Fruit fly (Drosophila melanogaster) whole organism, embryonic: ENCODE results near the gene GNBP1.
A peak's percentile ranks its signal among the peaks of the same experiment; 100 is the strongest.

Experiments used
- Atf3 ChIP-seq: fragments of 200-800 bp; sonication (Bioruptor generic); optimal IDR thresholded peaks from 3 replicates; lab custom pipeline; 2016; ENCODE audit warnings: missing biosample characterization, missing genetic modification characterization
- BtbVII ChIP-seq: fragments of 200-800 bp; sonication (Bioruptor generic); optimal IDR thresholded peaks from 3 replicates; lab custom pipeline; 2017; ENCODE audit warnings: missing biosample characterization, mild to moderate bottlenecking, missing genetic modification characterization
- CG10147 ChIP-seq: fragments of 200-800 bp; sonication (Bioruptor generic); optimal IDR thresholded peaks from 2 replicates; lab custom pipeline; 2019; ENCODE audit warnings: missing biosample characterization, mild to moderate bottlenecking, missing genetic modification characterization, moderate library complexity
- CG11093 ChIP-seq: fragments of 200-800 bp; sonication (Bioruptor generic); IDR thresholded peaks from 3 replicates; pipeline ENCODE4 v1.3.6; 2022; ENCODE audit warnings: missing biosample characterization, missing genetic modification characterization
- CG11398 ChIP-seq: fragments of 200-800 bp; sonication (Bioruptor generic); optimal IDR thresholded peaks from 2 replicates; lab custom pipeline; 2016; ENCODE audit warnings: missing biosample characterization, missing genetic modification characterization
- CG12299 ChIP-seq: fragments of 200-800 bp; sonication (Bioruptor generic); optimal IDR thresholded peaks from 2 replicates; lab custom pipeline; 2018; ENCODE audit warnings: missing biosample characterization, mild to moderate bottlenecking, missing genetic modification characterization
- CG12391 ChIP-seq: fragments of 200-800 bp; sonication (Bioruptor generic); optimal IDR thresholded peaks from 3 replicates; lab custom pipeline; 2018; ENCODE audit warnings: missing biosample characterization, mild to moderate bottlenecking, missing genetic modification characterization, moderate library complexity
- CG1792 ChIP-seq: fragments of 200-800 bp; sonication (Bioruptor generic); optimal IDR thresholded peaks from 2 replicates; lab custom pipeline; 2016; ENCODE audit warnings: missing biosample characterization, missing genetic modification characterization
- CG2120 ChIP-seq: fragments of 200-800 bp; sonication (Bioruptor generic); optimal IDR thresholded peaks from 3 replicates; lab custom pipeline; 2016; ENCODE audit warnings: missing biosample characterization, missing genetic modification characterization
- CG2129 ChIP-seq: fragments of 200-800 bp; sonication (Bioruptor generic); IDR thresholded peaks from 2 replicates; pipeline ENCODE4 v1.3.6; 2022; ENCODE audit warnings: missing biosample characterization, missing genetic modification characterization; ENCODE audit not compliant: partially characterized antibody
- CG30020 ChIP-seq: fragments of 200-800 bp; optimal IDR thresholded peaks from 2 replicates; lab custom pipeline; 2019; ENCODE audit warnings: missing biosample characterization, mild to moderate bottlenecking, missing genetic modification characterization, moderate library complexity
- CG30431 ChIP-seq: fragments of 200-800 bp; sonication (Bioruptor generic); optimal IDR thresholded peaks from 2 replicates; lab custom pipeline; 2017; ENCODE audit warnings: missing biosample characterization, missing genetic modification characterization
- CG3163 ChIP-seq: fragments of 200-800 bp; sonication (Bioruptor generic); optimal IDR thresholded peaks from 3 replicates; lab custom pipeline; 2016; ENCODE audit warnings: missing biosample characterization, missing genetic modification characterization
- CG32772 ChIP-seq: fragments of 200-800 bp; sonication (Bioruptor generic); IDR thresholded peaks from 2 replicates; pipeline ENCODE4 v1.3.6; 2022; ENCODE audit warnings: missing biosample characterization, missing genetic modification characterization
- CG4360 ChIP-seq: fragments of 200-800 bp; sonication (Bioruptor generic); IDR thresholded peaks from 2 replicates; pipeline ENCODE4 v1.3.6; 2022; ENCODE audit warnings: missing biosample characterization, missing genetic modification characterization
- CG4707 ChIP-seq: fragments of 200-800 bp; sonication (Bioruptor generic); optimal IDR thresholded peaks from 2 replicates; lab custom pipeline; 2018; ENCODE audit warnings: missing biosample characterization, mild to moderate bottlenecking, missing genetic modification characterization, moderate library complexity
- CG4730 ChIP-seq: fragments of 200-800 bp; sonication (Bioruptor generic); IDR thresholded peaks from 2 replicates; pipeline ENCODE4 v1.3.6; 2022; ENCODE audit warnings: missing biosample characterization, missing genetic modification characterization
- CG6791 ChIP-seq: fragments of 200-800 bp; sonication (Bioruptor generic); IDR thresholded peaks from 3 replicates; pipeline ENCODE4 v1.3.6; 2022; ENCODE audit warnings: missing biosample characterization, missing genetic modification characterization; ENCODE audit not compliant: partially characterized antibody
- CG6813 ChIP-seq: fragments of 200-800 bp; sonication (Bioruptor generic); optimal IDR thresholded peaks from 2 replicates; lab custom pipeline; 2017; ENCODE audit warnings: missing biosample characterization, missing genetic modification characterization, mild to moderate bottlenecking, moderate library complexity, missing genetic modification reagents
- CG7745 ChIP-seq: fragments of 200-800 bp; sonication (Bioruptor generic); optimal IDR thresholded peaks from 2 replicates; lab custom pipeline; 2018; ENCODE audit warnings: missing biosample characterization, mild to moderate bottlenecking, missing genetic modification characterization, moderate library complexity
- CHES-1-like ChIP-seq: fragments of 200-800 bp; sonication (Bioruptor generic); optimal IDR thresholded peaks from 2 replicates; lab custom pipeline; 2016; ENCODE audit warnings: missing biosample characterization, missing genetic modification characterization
- Camta ChIP-seq: fragments of 200-800 bp; sonication (Bioruptor generic); optimal IDR thresholded peaks from 2 replicates; lab custom pipeline; 2016; ENCODE audit warnings: missing biosample characterization, missing genetic modification characterization
- Chrac-16 ChIP-seq: fragments of 200-800 bp; sonication (Bioruptor generic); optimal IDR thresholded peaks from 3 replicates; lab custom pipeline; 2016; ENCODE audit warnings: missing biosample characterization, missing genetic modification characterization
- D19A ChIP-seq: fragments of 200-800 bp; optimal IDR thresholded peaks from 3 replicates; lab custom pipeline; 2019; ENCODE audit warnings: missing biosample characterization, mild to moderate bottlenecking, missing genetic modification characterization, moderate library complexity
- ERR ChIP-seq: fragments of 200-800 bp; sonication (Bioruptor generic); optimal IDR thresholded peaks from 2 replicates; lab custom pipeline; 2016; ENCODE audit warnings: missing biosample characterization, missing genetic modification characterization
- GATAe ChIP-seq: fragments of 200-800 bp; sonication (Bioruptor generic); conservative IDR thresholded peaks from 2 replicates; pipeline ENCODE4 v1.3.6; 2022; ENCODE audit warnings: missing biosample characterization, missing genetic modification characterization
- Kr ChIP-seq: fragments of 200-800 bp; sonication (Bioruptor generic); optimal IDR thresholded peaks from 2 replicates; lab custom pipeline; 2017; ENCODE audit warnings: missing biosample characterization, mild to moderate bottlenecking, missing genetic modification characterization
- Nf-YC ChIP-seq: fragments of 200-800 bp; optimal IDR thresholded peaks from 3 replicates; lab custom pipeline; 2019; ENCODE audit warnings: missing biosample characterization, mild to moderate bottlenecking, missing genetic modification characterization, moderate library complexity
- PHDP ChIP-seq: fragments of 200-800 bp; sonication (Bioruptor generic); optimal IDR thresholded peaks from 3 replicates; lab custom pipeline; 2018; ENCODE audit warnings: missing biosample characterization, mild to moderate bottlenecking, missing genetic modification characterization, moderate library complexity
- Xbp1 ChIP-seq: fragments of 200-800 bp; sonication (Bioruptor generic); optimal IDR thresholded peaks from 3 replicates; lab custom pipeline; 2016; ENCODE audit warnings: missing biosample characterization, mild to moderate bottlenecking, missing genetic modification characterization
- ab ChIP-seq: fragments of 200-800 bp; sonication (Bioruptor generic); optimal IDR thresholded peaks from 2 replicates; lab custom pipeline; 2016; ENCODE audit warnings: missing biosample characterization, missing genetic modification characterization
- ash1 ChIP-seq: fragments of 200-800 bp; sonication (Bioruptor generic); optimal IDR thresholded peaks from 2 replicates; lab custom pipeline; 2018; ENCODE audit warnings: missing biosample characterization, mild to moderate bottlenecking, missing genetic modification characterization
- dysf ChIP-seq: fragments of 200-800 bp; sonication (Bioruptor generic); IDR thresholded peaks from 3 replicates; pipeline ENCODE4 v1.3.6; 2022; ENCODE audit warnings: missing biosample characterization, missing genetic modification characterization
- ems ChIP-seq: fragments of 200-800 bp; sonication (Bioruptor generic); optimal IDR thresholded peaks from 3 replicates; lab custom pipeline; 2016; ENCODE audit warnings: missing biosample characterization, missing genetic modification characterization
- exex ChIP-seq: fragments of 200-800 bp; sonication (Bioruptor generic); optimal IDR thresholded peaks from 4 replicates; lab custom pipeline; 2018; ENCODE audit warnings: missing biosample characterization, mild to moderate bottlenecking, missing genetic modification characterization, moderate library complexity
- ftz-f1 ChIP-seq: fragments of 200-800 bp; sonication (Bioruptor generic); optimal IDR thresholded peaks from 2 replicates; lab custom pipeline; 2016; ENCODE audit warnings: missing biosample characterization, missing genetic modification characterization
- gem ChIP-seq: fragments of 200-800 bp; sonication (Bioruptor generic); optimal IDR thresholded peaks from 2 replicates; lab custom pipeline; 2019; ENCODE audit warnings: missing biosample characterization, mild to moderate bottlenecking, missing genetic modification characterization, moderate library complexity
- lov ChIP-seq, 2 experiments: fragments of 200-800 bp in 1 of 2; fragments of >200 bp in 1 of 2; sonication (Bioruptor generic) in 1 of 2; IDR thresholded peaks in 1 of 2; optimal IDR thresholded peaks in 1 of 2; 2 replicates in 1 of 2; 3 replicates in 1 of 2; pipeline versions ENCODE4 v1.3.6 to Lab custom; 2017 to 2022; ENCODE audit warnings: missing biosample characterization in 1 of 2, missing genetic modification characterization in 1 of 2
- nerfin-1 ChIP-seq: fragments of 200-800 bp; sonication (Bioruptor generic); optimal IDR thresholded peaks from 3 replicates; lab custom pipeline; 2019; ENCODE audit warnings: missing biosample characterization, mild to moderate bottlenecking, missing genetic modification characterization, moderate library complexity
- nom ChIP-seq: fragments of 200-800 bp; sonication (Bioruptor generic); optimal IDR thresholded peaks from 2 replicates; lab custom pipeline; 2017; ENCODE audit warnings: missing biosample characterization, missing genetic modification characterization, mild to moderate bottlenecking, moderate library complexity, missing genetic modification reagents
- run ChIP-seq: fragments of 200-800 bp; sonication (Bioruptor generic); optimal IDR thresholded peaks from 3 replicates; lab custom pipeline; 2018; ENCODE audit warnings: missing biosample characterization, mild to moderate bottlenecking, missing genetic modification characterization
- shn ChIP-seq: fragments of 200-800 bp; sonication (Bioruptor generic); optimal IDR thresholded peaks from 3 replicates; lab custom pipeline; 2016; ENCODE audit warnings: missing biosample characterization, missing genetic modification characterization
- sim ChIP-seq: fragments of 200-800 bp; sonication (Bioruptor generic); IDR thresholded peaks from 2 replicates; pipeline ENCODE4 v1.3.6; 2022; ENCODE audit warnings: missing biosample characterization, missing genetic modification characterization
- sug ChIP-seq: fragments of 200-800 bp; optimal IDR thresholded peaks from 2 replicates; lab custom pipeline; 2019; ENCODE audit warnings: missing biosample characterization, mild to moderate bottlenecking, missing genetic modification characterization, moderate library complexity
- ttk ChIP-seq: fragments of 200-800 bp; sonication (Bioruptor generic); IDR thresholded peaks from 2 replicates; pipeline ENCODE4 v2.1.2; 2022; ENCODE audit warnings: missing biosample characterization, missing genetic modification characterization
- unpg ChIP-seq: fragments of 200-800 bp; sonication (Bioruptor generic); optimal IDR thresholded peaks from 3 replicates; lab custom pipeline; 2018; ENCODE audit warnings: missing biosample characterization, mild to moderate bottlenecking, missing genetic modification characterization, moderate library complexity
- zen2 ChIP-seq: fragments of 200-800 bp; sonication (Bioruptor generic); IDR thresholded peaks from 3 replicates; pipeline ENCODE4 v1.3.6; 2022; ENCODE audit warnings: missing biosample characterization, missing genetic modification characterization; ENCODE audit not compliant: partially characterized antibody

Gene GNBP1

DNA sequence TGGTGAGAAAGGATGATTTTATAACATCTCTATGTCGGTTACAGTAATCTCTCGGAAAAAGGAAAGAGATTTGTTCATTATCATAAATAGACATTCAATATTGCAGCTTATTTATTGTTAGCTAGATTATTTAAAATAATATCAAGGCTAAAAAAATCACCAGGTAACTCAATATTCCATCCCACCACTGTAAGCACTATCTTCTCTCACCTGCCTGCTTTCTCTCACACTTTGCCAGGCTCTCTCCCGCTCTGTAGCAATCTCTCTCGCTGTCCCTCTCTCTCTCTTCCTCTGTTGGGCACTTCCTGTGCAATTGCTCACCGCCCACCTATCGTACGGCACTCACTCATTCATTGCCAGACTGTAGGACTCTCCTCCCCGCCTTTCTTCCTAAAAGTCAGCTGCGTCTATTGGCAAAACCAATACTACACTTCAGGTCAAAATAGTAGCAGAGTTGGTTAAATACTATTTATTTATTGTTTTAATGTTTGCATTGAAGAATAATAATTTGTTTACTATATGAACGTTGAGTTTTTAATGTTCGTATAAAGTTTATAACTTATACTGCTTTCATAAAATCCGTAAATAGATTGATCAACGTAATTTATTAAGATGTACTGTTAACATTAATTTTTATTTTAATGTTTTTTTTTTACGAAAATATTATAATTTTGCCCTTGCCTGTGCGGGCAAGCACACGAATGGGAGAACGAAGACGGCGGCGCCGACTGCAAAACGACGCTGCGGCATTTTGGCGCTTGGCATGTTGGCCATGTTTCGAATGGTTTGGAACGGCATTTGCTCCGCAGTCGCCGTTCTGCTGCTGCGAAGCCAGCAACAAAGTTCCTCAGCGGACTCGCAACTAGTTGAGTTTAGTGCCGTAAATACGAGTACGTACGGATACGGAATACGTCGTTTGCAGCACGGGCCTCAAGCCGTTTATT is 34.7 kb upstream of the GNBP1 start (continued):
- TF ChIP-seq CG2120 (GFP tag; lab: Kevin White, UChicago) (peak; percentile 99), CG4730 (GFP tag; lab: Robert Waterston, UW) (peak; percentile 97), Xbp1 (GFP tag; lab: Kevin White, UChicago) (peak; percentile 95), CG4707 (GFP tag; lab: Kevin White, UChicago) (peak; percentile 31), GATAe (GFP tag; lab: Robert Waterston, UW) (peak; percentile 83), dysf (peak; percentile 98), CG3163 (peak; percentile 84), Atf3 (peak; percentile 81), Chrac-16 (GFP tag; lab: Kevin White, UChicago) (peak; percentile 94), CG2129 (GFP tag; lab: Robert Waterston, UW) (no peak), ab (GFP tag; lab: Kevin White, UChicago) (peak; percentile 94), CG7745 (no peak), sug (peak; percentile 90), zen2 (no peak), CG32772 (GFP tag; lab: Robert Waterston, UW) (peak; percentile 98), nerfin-1 (tag; lab: Kevin White, UChicago) (peak; percentile 80), CG11398 (GFP tag; lab: Kevin White, UChicago) (peak; percentile 85), ERR (GFP tag; lab: Kevin White, UChicago) (peak; percentile 88), BtbVII (peak; percentile 88), nom (peak; percentile 38), exex (peak; percentile 62), gem (peak; percentile 95), unpg (GFP tag; lab: Kevin White, UChicago) (peak; percentile 93), CG30020 (tag; lab: Kevin White, UChicago) (peak; percentile 28), Camta (peak; percentile 93), lov (optimal IDR thresholded peaks at IDR 0.05; lab: Kevin White, UChicago) (no peak), lov (GFP tag; IDR thresholded peaks at IDR 0.05; lab: Robert Waterston, UW) (peak; percentile 94), run (tag; lab: Kevin White, UChicago) (peak; percentile 91), CG1792 (GFP tag; lab: Kevin White, UChicago) (peak; percentile 91), Kr (no peak), D19A (tag; lab: Kevin White, UChicago) (peak; percentile 45), PHDP (tag; lab: Kevin White, UChicago) (peak; percentile 94), sim (GFP tag; lab: Robert Waterston, UW) (peak; percentile 92), CG12391 (tag; lab: Kevin White, UChicago) (peak; percentile 89), CG6813 (GFP tag; lab: Kevin White, UChicago) (peak; percentile 93), CHES-1-like (GFP tag; lab: Kevin White, UChicago) (peak; percentile 95), CG6791 (GFP tag; lab: Robert Waterston, UW) (no peak), ftz-f1 (no peak), CG10147 (GFP tag; lab: Kevin White, UChicago) (peak; percentile 94), ems (GFP tag; lab: Kevin White, UChicago) (peak; percentile 88), shn (GFP tag; lab: Kevin White, UChicago) (peak; percentile 91), CG12299 (tag; lab: Kevin White, UChicago) (peak; percentile 90), CG30431 (GFP tag; lab: Kevin White, UChicago) (peak; percentile 82), ttk (GFP tag; lab: Robert Waterston, UW) (peak; percentile 98), ash1 (peak; percentile 80), CG4360 (GFP tag; lab: Robert Waterston, UW) (peak; percentile 74), CG11093 (GFP tag; lab: Robert Waterston, UW) (peak; percentile 92), Nf-YC (peak; percentile 60)
